Fruit fly (Drosophila melanogaster): ENCODE measurements around the gene CG6418.

Gene CG6418

dm6 chr3L:10893156-10893784, 14.4 kb upstream of the CG6418 start:
- TF ChIP-seq CG12104 (GFP tag; optimal IDR thresholded peaks at IDR 0.05), result no peak
- no peak for TF ChIP-seq CG10959 (GFP tag; IDR thresholded peaks at IDR 0.05)
- no peak for TF ChIP-seq bbx (GFP tag; IDR thresholded peaks at IDR 0.05; ENCODE audit: partially characterized antibody)
- no peak for TF ChIP-seq knrl (GFP tag; IDR thresholded peaks at IDR 0.05; ENCODE audit: partially characterized antibody)
- TF ChIP-seq peb (GFP tag; IDR thresholded peaks at IDR 0.05), result no peak
- TF ChIP-seq ab (GFP tag; optimal IDR thresholded peaks at IDR 0.05), result no peak
- no peak for TF ChIP-seq maf-S (GFP tag; optimal IDR thresholded peaks at IDR 0.05)
- TF ChIP-seq mam (GFP tag; optimal IDR thresholded peaks at IDR 0.05), result no peak
- peak; percentile 55 for TF ChIP-seq PHDP (tag; optimal IDR thresholded peaks at IDR 0.05)
- no peak for TF ChIP-seq prd (optimal IDR thresholded peaks at IDR 0.05)
- TF ChIP-seq prd (GFP tag; IDR thresholded peaks at IDR 0.05), result 0 out of 3 replicates have a peak, but pooled peaks have one; percentile 35
- no peak for TF ChIP-seq gsb (GFP tag; IDR thresholded peaks at IDR 0.05)
- no peak for TF ChIP-seq CG13624 (GFP tag; optimal IDR thresholded peaks at IDR 0.05)
- no peak for TF ChIP-seq insv (GFP tag; optimal IDR thresholded peaks at IDR 0.05)
- no peak for TF ChIP-seq CG17186 (GFP tag; optimal IDR thresholded peaks at IDR 0.05)
- no peak for TF ChIP-seq slou (GFP tag; optimal IDR thresholded peaks at IDR 0.05)
- TF ChIP-seq Usf (GFP tag; optimal IDR thresholded peaks at IDR 0.05), result no peak
- peak; percentile 96 for TF ChIP-seq D19A (tag; optimal IDR thresholded peaks at IDR 0.05)
- TF ChIP-seq crc (GFP tag; optimal IDR thresholded peaks at IDR 0.05), result no peak
- TF ChIP-seq so (GFP tag; IDR thresholded peaks at IDR 0.05), result no peak
- no peak for TF ChIP-seq CG6813 (GFP tag; optimal IDR thresholded peaks at IDR 0.05)
- no peak for TF ChIP-seq lbe (GFP tag; optimal IDR thresholded peaks at IDR 0.05)
- no peak for TF ChIP-seq HHEX (GFP tag; optimal IDR thresholded peaks at IDR 0.05)
- no peak for TF ChIP-seq CG4617 (GFP tag; optimal IDR thresholded peaks at IDR 0.05; ENCODE audit: borderline replicate concordance)
- TF ChIP-seq CG10267 (tag; optimal IDR thresholded peaks at IDR 0.05), result peak; percentile 53
- no peak for TF ChIP-seq CG9609 (GFP tag; optimal IDR thresholded peaks at IDR 0.05)
- no peak for TF ChIP-seq CG16779 (GFP tag; IDR thresholded peaks at IDR 0.05)
- no peak for TF ChIP-seq Optix (GFP tag; IDR thresholded peaks at IDR 0.05)
- TF ChIP-seq fd96Cb (tag; optimal IDR thresholded peaks at IDR 0.05), result peak; percentile 36
- TF ChIP-seq ERR (GFP tag; optimal IDR thresholded peaks at IDR 0.05), result no peak
- TF ChIP-seq Mad (GFP tag; optimal IDR thresholded peaks at IDR 0.05), result no peak
- TF ChIP-seq Hr39 (optimal IDR thresholded peaks at IDR 0.05), result no peak
- no peak for TF ChIP-seq croc (GFP tag; conservative IDR thresholded peaks at IDR 0.05)
- TF ChIP-seq h (optimal IDR thresholded peaks at IDR 0.05), result no peak
- TF ChIP-seq CG15514 (GFP tag; optimal IDR thresholded peaks at IDR 0.05), result no peak
- no peak for TF ChIP-seq CG18476 (GFP tag; optimal IDR thresholded peaks at IDR 0.05)
- TF ChIP-seq Awh (GFP tag; IDR thresholded peaks at IDR 0.05), result peak; percentile 63; the same call in 1 of the 2 replicates
- no peak for TF ChIP-seq pzg (GFP tag; optimal IDR thresholded peaks at IDR 0.05)
- TF ChIP-seq CG6654 (GFP tag; optimal IDR thresholded peaks at IDR 0.05), result no peak
- no peak for TF ChIP-seq ap (GFP tag; IDR thresholded peaks at IDR 0.05)
- TF ChIP-seq CG13894 (tag; optimal IDR thresholded peaks at IDR 0.05), result peak; percentile 68
- no peak for TF ChIP-seq zen (tag; optimal IDR thresholded peaks at IDR 0.05)
- no peak for TF ChIP-seq MBD-R2 (GFP tag; IDR thresholded peaks at IDR 0.05)
- no peak for TF ChIP-seq pnt (GFP tag; optimal IDR thresholded peaks at IDR 0.05)
- no peak for TF ChIP-seq CG4707 (GFP tag; optimal IDR thresholded peaks at IDR 0.05)
- peak; percentile 49 for TF ChIP-seq CG10979 (tag; optimal IDR thresholded peaks at IDR 0.05)
- TF ChIP-seq gcm (GFP tag; optimal IDR thresholded peaks at IDR 0.05), result peak; percentile 73
- TF ChIP-seq CG1233 (GFP tag; optimal IDR thresholded peaks at IDR 0.05), result peak; percentile 36
- no peak for TF ChIP-seq CG6254 (GFP tag; optimal IDR thresholded peaks at IDR 0.05)
- TF ChIP-seq pfk (GFP tag; optimal IDR thresholded peaks at IDR 0.05), result no peak
- TF ChIP-seq tin (GFP tag; optimal IDR thresholded peaks at IDR 0.05), result no peak
